Worm (Caenorhabditis elegans): ENCODE results near the gene srh-183.

The srh-183 gene

DNA sequence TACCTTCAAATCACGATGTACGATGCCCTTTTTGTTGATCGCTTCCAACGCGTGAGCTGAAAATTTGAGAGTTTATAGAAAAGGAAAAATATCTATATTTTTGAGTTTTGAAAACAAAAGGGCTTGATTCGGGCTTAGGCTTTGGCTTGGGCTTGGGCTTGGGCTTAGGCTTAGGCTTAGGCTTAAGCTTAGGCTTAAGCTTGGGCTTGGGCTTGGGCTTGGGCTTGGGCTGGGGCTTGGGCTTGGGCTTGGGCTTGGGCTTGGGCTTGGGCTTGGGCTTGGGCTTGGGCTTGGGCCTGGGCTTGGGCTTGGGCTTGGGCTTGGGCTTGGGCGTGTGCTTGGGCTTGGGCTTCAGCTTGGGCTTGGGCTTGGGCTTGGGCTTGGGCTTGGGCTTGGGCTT lies 24.1 kb upstream of the srh-183 start:
- peak; percentile 33; the same call in 1 of the 2 replicates for TF ChIP-seq egrh-3 (GFP tag; IDR thresholded peaks at IDR 0.05)
- peak; percentile 70 for TF ChIP-seq zfh-2 (GFP tag; conservative IDR thresholded peaks at IDR 0.05)
- no peak for TF ChIP-seq madf-3 (GFP tag; IDR thresholded peaks at IDR 0.05)

DNA sequence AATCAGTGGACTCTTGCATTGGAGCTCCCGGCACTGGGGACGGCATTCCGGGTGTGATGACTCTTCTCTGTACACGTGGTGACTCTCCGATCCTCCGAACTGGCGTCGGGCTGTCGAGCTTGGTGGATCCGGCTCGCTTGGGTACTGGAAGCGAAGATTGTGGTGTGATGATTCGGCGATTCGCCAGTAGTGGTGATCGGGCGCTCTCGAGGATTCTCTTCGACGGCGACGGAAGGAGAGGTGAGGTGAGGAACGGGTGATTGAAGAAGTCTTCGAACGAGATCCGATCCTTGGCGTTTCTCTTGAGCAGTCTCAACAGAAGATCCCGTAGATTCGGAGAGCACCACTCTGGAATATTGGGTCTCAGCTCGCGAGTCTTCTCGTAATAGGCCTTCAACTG lies 22.5 kb upstream of the srh-183 start:
- TF ChIP-seq zfh-2 (GFP tag; conservative IDR thresholded peaks at IDR 0.05) (peak; percentile 59), C17E4.6 (GFP tag; IDR thresholded peaks at IDR 0.05) (no peak), let-526 (GFP tag; IDR thresholded peaks at IDR 0.05) (0 out of 2 replicates have a peak, but pooled peaks have one; percentile 28)

DNA sequence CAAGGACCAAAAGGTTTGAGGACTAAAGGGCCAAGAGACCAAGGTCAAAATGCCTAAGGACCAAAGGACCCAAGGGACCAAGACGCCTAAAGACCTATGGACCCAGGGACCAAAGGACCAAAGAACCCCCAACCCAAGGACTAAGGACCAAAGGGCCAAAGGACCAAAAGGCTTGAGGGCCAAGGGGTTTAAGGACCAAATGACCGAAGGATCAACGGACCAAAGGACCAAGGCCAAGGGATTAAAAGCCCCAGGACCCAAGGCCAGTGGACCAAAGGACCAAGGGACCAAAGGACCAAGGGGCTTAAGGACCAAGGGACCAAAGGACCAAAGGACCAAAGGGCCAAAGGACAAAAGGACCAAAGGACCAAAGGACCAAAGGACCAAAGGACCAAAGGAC lies 21.7 kb upstream of the srh-183 start:
- TF ChIP-seq Y56A3A.18 (GFP tag; IDR thresholded peaks at IDR 0.05) (no peak), sptf-2 (GFP tag; optimal IDR thresholded peaks at IDR 0.05) (no peak), ekl-4 (GFP tag; IDR thresholded peaks at IDR 0.05) (no peak), tlf-1 (GFP tag; optimal IDR thresholded peaks at IDR 0.05) (no peak), bed-1 (GFP tag; IDR thresholded peaks at IDR 0.05) (0 out of 2 replicates have a peak, but pooled peaks have one; percentile 59), rec-8 (tag; optimal IDR thresholded peaks at IDR 0.05) (no peak), F49E8.2 (tag; optimal IDR thresholded peaks at IDR 0.05; ENCODE audit: insufficient read depth) (no peak)

DNA sequence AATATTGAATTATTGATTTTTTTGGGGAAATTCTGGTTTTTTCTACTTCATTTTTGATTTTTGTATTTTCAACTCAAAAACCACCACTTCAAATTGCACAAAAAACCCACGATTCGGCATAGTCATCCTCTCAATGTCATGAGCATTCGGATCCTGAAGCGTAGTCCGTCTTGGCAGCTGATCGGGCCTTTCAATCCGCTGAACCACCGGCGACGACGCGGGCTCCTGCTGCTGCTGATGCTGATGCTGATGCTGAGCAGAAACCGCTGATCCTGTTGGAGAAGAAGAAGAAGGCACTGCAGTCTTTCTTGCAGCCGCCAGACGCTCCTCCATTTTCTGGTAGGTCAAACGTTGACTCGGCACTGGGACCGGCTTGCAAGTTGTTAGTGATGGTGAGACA lies 21.0 kb upstream of the srh-183 start:
- TF ChIP-seq aptf-2 (GFP tag; conservative IDR thresholded peaks at IDR 0.05) (no peak), F33H1.4 (GFP tag; IDR thresholded peaks at IDR 0.05) (no peak), zfh-2 (GFP tag; conservative IDR thresholded peaks at IDR 0.05) (peak; percentile 52; the same call in 1 of the 2 replicates), unc-130 (GFP tag; optimal IDR thresholded peaks at IDR 0.05) (no peak), egrh-3 (GFP tag; IDR thresholded peaks at IDR 0.05) (peak; percentile 51; the same call in 1 of the 2 replicates), Y56A3A.18 (GFP tag; IDR thresholded peaks at IDR 0.05) (no peak), athp-1 (tag; optimal IDR thresholded peaks at IDR 0.05) (no peak)

DNA sequence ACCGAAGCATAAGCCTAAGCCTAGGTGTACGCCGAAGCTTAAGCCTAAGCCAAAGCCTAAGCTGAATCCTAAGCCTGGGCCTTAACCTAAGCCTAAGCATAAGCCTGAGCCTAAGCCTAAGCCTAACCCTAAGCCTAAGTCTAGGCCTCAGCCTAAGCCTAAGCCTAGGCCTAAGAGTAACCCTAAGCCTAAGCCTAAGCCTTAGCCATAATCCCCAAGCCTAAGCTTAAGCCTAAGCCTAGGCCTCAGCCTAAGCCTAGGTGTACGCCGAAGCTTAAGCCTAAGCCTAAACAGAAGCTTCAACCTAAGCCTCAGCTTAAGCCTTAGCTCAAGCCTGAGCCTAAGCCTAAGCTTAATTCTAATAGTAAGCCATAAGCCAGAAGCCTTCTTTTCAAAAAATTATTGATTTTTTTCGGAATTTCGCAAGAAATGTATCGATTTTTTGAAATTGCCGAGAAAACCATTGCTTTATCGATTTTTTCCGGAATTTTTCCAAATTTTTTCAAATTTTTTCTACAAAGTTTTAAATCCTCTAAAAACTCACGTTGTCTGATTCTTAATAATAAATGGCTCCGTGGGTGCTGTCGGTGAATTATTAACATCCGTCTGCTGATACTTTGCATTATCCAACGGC lies 20.2 kb upstream of the srh-183 start:
- no peak for TF ChIP-seq hrde-1 (tag; optimal IDR thresholded peaks at IDR 0.05; ENCODE audit: borderline replicate concordance)
- 0 out of 2 replicates have a peak, but pooled peaks have one; percentile 35 for TF ChIP-seq Y56A3A.18 (GFP tag; IDR thresholded peaks at IDR 0.05)
- TF ChIP-seq cebp-1 (GFP tag; IDR thresholded peaks at IDR 0.05): no peak
- peak; percentile 28 for TF ChIP-seq cebp-1 (tag; optimal IDR thresholded peaks at IDR 0.05)
- no peak for TF ChIP-seq ceh-40 (GFP tag; IDR thresholded peaks at IDR 0.05)
- TF ChIP-seq him-1 (tag; optimal IDR thresholded peaks at IDR 0.05): no peak
- no peak for TF ChIP-seq sdz-38 (tag; optimal IDR thresholded peaks at IDR 0.05)

DNA sequence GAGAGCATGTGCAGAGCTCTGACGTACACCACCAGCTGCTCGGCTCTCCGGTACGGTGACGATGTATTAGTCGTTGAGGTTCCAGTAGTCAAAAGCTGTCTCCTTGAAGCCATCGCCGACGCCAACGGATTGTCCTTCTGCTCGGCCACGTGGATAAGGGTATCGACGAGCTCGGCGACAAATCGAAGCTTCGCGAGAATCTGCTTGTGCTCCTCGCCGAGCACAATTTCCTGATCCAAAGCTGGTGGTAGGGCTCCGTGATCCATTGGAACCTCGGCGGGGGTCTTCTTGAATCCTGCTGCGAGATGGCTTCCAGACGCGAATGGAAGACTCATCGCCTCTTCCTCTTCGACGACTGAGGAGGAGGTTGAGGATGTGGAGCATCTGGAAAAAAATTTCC lies 19.4 kb upstream of the srh-183 start:
- peak; percentile 29; the same call in 1 of the 2 replicates for TF ChIP-seq egrh-3 (GFP tag; IDR thresholded peaks at IDR 0.05)
- TF ChIP-seq F23B12.7 (tag; optimal IDR thresholded peaks at IDR 0.05; ENCODE audit: insufficient read depth): no peak
- no peak for TF ChIP-seq attf-5 (GFP tag; optimal IDR thresholded peaks at IDR 0.05)
- no peak for TF ChIP-seq lir-1 (GFP tag; conservative IDR thresholded peaks at IDR 0.05)
- no peak for TF ChIP-seq ztf-3 (GFP tag; optimal IDR thresholded peaks at IDR 0.05)
- TF ChIP-seq Y95B8A.8 (GFP tag; IDR thresholded peaks at IDR 0.05): no peak
- TF ChIP-seq dox-1 (GFP tag; IDR thresholded peaks at IDR 0.05): peak; percentile 31; the same call in 1 of the 2 replicates
- TF ChIP-seq xnd-1 (tag; optimal IDR thresholded peaks at IDR 0.05): no peak
- no peak for TF ChIP-seq F10E7.11 (tag; optimal IDR thresholded peaks at IDR 0.05)
- TF ChIP-seq let-526 (GFP tag; IDR thresholded peaks at IDR 0.05): no peak
- peak; percentile 77 for TF ChIP-seq zfh-2 (GFP tag; conservative IDR thresholded peaks at IDR 0.05)
